Worm (Caenorhabditis elegans) whole organism, L2 larva: ENCODE measurements around the gene ttr-37.

Experiments used
- Y55F3AM.14 ChIP-seq: fragments of 200-800 bp; sonication (Bioruptor generic); optimal IDR thresholded peaks from 2 replicates; lab custom pipeline; 2018; ENCODE audit warnings: mild to moderate bottlenecking, missing genetic modification characterization, missing compliant biosample characterization
- ZK546.5 ChIP-seq: sonication (generic microtip); optimal IDR thresholded peaks from 2 replicates; lab custom pipeline; 2017; ENCODE audit warnings: missing biosample characterization, missing genetic modification characterization
- alr-1 ChIP-seq: fragments of 150-350 bp; optimal IDR thresholded peaks from 2 replicates; lab custom pipeline; 2014; ENCODE audit warnings: missing biosample characterization, missing genetic modification characterization
- aly-2 ChIP-seq: fragments of 150-350 bp; optimal IDR thresholded peaks from 2 replicates; lab custom pipeline; 2014; ENCODE audit warnings: missing biosample characterization, missing genetic modification characterization
- ama-1 ChIP-seq: fragments of 150-350 bp; optimal IDR thresholded peaks from 2 replicates; lab custom pipeline; 2018; ENCODE audit warnings: inconsistent platforms
- blmp-1 ChIP-seq: sonication (generic microtip); optimal IDR thresholded peaks from 2 replicates; lab custom pipeline; 2017; ENCODE audit warnings: missing genetic modification characterization, mild to moderate bottlenecking, missing compliant biosample characterization, antibody characterized with exemption, moderate library complexity; ENCODE audit not compliant: insufficient read depth
- ceh-82 ChIP-seq: fragments of 150-350 bp; optimal IDR thresholded peaks from 2 replicates; lab custom pipeline; 2014; ENCODE audit warnings: missing biosample characterization, missing genetic modification characterization
- crh-2 ChIP-seq: sonication (generic microtip); optimal IDR thresholded peaks from 2 replicates; lab custom pipeline; 2017; ENCODE audit warnings: missing biosample characterization, missing genetic modification characterization
- dmd-4 ChIP-seq: sonication (generic microtip); optimal IDR thresholded peaks from 2 replicates; lab custom pipeline; 2017; ENCODE audit warnings: missing biosample characterization, missing genetic modification characterization
- egl-27 ChIP-seq: sonication (generic microtip); optimal IDR thresholded peaks from 3 replicates; lab custom pipeline; 2017; ENCODE audit warnings: missing biosample characterization, missing genetic modification reagents, missing genetic modification characterization
- elt-3 ChIP-seq: sonication (generic microtip); optimal IDR thresholded peaks from 2 replicates; lab custom pipeline; 2017; ENCODE audit warnings: missing biosample characterization, missing genetic modification characterization
- lin-13 ChIP-seq: fragments of 150-350 bp; optimal IDR thresholded peaks from 2 replicates; lab custom pipeline; 2014; ENCODE audit warnings: missing biosample characterization, missing genetic modification reagents, missing genetic modification characterization
- mab-5 ChIP-seq: fragments of 150-350 bp; optimal IDR thresholded peaks from 2 replicates; lab custom pipeline; 2014; ENCODE audit warnings: missing biosample characterization, missing genetic modification characterization
- mbf-1 ChIP-seq: sonication (generic microtip); optimal IDR thresholded peaks from 2 replicates; lab custom pipeline; 2017; ENCODE audit warnings: missing biosample characterization, missing genetic modification characterization
- mdl-1 ChIP-seq, 2 experiments: fragments of 150-350 bp in 1 of 2; sonication (generic microtip) in 1 of 2; optimal IDR thresholded peaks; 2 replicates each; lab custom pipeline; 2017; ENCODE audit warnings: missing biosample characterization in 2 of 2, missing genetic modification characterization in 2 of 2
- nhr-11 ChIP-seq: fragments of 150-350 bp; optimal IDR thresholded peaks from 2 replicates; lab custom pipeline; 2014; ENCODE audit warnings: missing biosample characterization, missing genetic modification characterization
- nhr-129 ChIP-seq: fragments of 150-350 bp; optimal IDR thresholded peaks from 2 replicates; lab custom pipeline; 2014; ENCODE audit warnings: missing biosample characterization, missing genetic modification characterization
- nhr-21 ChIP-seq: fragments of 150-350 bp; optimal IDR thresholded peaks from 2 replicates; lab custom pipeline; 2014; ENCODE audit warnings: missing biosample characterization, missing genetic modification characterization
- nhr-237 ChIP-seq: fragments of 150-350 bp; optimal IDR thresholded peaks from 2 replicates; lab custom pipeline; 2014; ENCODE audit warnings: missing biosample characterization, missing genetic modification characterization
- nhr-25 ChIP-seq: fragments of 150-350 bp; sonication (generic microtip); optimal IDR thresholded peaks from 3 replicates; lab custom pipeline; 2014; ENCODE audit warnings: missing biosample characterization, missing genetic modification characterization
- nhr-6 ChIP-seq: fragments of 150-350 bp; optimal IDR thresholded peaks from 2 replicates; lab custom pipeline; 2014; ENCODE audit warnings: missing biosample characterization, missing genetic modification characterization
- nhr-77 ChIP-seq: fragments of 150-350 bp; optimal IDR thresholded peaks from 2 replicates; lab custom pipeline; 2014; ENCODE audit warnings: missing biosample characterization, missing genetic modification characterization
- sma-9 ChIP-seq, 2 experiments: fragments of 150-350 bp in 1 of 2; sonication (generic microtip) in 1 of 2; optimal IDR thresholded peaks; 2 replicates each; lab custom pipeline; 2014 to 2016; ENCODE audit warnings: missing genetic modification characterization in 2 of 2, mild to moderate bottlenecking in 1 of 2, missing biosample characterization in 1 of 2, missing compliant biosample characterization in 1 of 2, missing genetic modification reagents in 1 of 2, moderate library complexity in 1 of 2
- snpc-4 ChIP-seq: fragments of 150-350 bp; optimal IDR thresholded peaks from 2 replicates; lab custom pipeline; 2014; ENCODE audit warnings: missing biosample characterization, missing genetic modification characterization
- unc-62 ChIP-seq: fragments of 150-350 bp; optimal IDR thresholded peaks from 2 replicates; lab custom pipeline; 2014; ENCODE audit warnings: missing biosample characterization, missing genetic modification reagents, missing genetic modification characterization
- zag-1 ChIP-seq: fragments of 150-350 bp; optimal IDR thresholded peaks from 2 replicates; lab custom pipeline; 2014; ENCODE audit warnings: missing biosample characterization, missing genetic modification characterization
- ztf-11 ChIP-seq: sonication (generic microtip); optimal IDR thresholded peaks from 2 replicates; lab custom pipeline; 2017; ENCODE audit warnings: missing biosample characterization, missing genetic modification characterization

The ttr-37 gene

DNA sequence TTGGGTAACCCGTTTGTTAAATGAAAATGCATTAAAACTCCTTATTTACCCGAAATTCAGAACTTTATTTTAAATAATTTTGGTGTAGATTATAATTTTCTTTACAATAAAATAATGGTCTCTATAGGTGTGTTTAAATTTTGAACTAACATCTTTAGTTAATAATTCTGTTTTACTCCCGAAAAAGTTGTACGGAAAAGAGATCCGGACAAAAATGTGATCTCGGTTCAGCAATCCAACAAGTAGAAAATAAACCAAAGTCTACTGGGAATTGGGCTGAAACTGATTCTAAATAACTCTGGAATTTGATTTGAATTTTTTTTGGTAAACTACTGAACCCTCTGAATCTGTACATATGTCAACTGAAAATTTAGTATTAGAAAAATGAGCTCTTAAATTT is 41.3 kb downstream of the ttr-37 start:
- TF ChIP-seq nhr-25 (no peak), ztf-11 (tag; lab: Kevin White, UChicago) (no peak)

DNA sequence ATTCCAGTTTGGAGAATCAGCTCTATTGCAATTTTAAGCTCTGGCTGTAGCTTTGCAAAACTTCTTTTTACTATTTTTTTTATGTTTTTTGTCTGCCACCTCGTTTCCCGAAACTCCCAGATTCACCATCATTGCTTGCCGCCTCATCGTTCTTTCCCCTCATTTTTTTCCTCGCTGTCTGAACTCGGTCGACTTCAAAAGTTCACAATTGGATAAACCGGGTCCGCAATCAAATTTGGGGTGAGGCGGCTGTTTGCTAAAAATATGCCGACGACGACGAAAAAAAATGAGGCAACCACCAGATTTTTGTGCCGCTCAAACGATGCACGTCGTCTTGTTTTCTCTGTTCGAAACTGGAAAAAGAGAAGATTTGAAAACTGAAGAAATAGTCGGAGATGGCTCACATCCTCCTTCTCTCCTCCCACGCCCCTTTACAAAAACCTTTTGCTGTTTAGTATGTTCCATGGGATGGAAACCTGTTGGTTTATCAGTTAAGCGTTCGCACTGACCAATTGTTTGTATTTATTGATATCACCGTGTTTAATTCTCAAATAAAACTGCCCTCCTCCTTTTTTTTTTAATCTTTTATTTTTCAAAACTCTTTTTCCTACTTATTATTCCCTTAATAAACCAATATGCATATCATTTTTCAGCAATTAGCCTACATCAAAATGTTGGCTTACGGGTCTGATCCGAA is 42.2 kb downstream of the ttr-37 start, which contains the start of gene dop-4:
dop-4 (plus strand) TSS at position 647 of the 697 bp plus-strand sequence.
- TF ChIP-seq nhr-6 (tag; lab: Kevin White, UChicago) (no peak), sma-9 (GFP tag; optimal IDR thresholded peaks at IDR 0.05; lab: Kevin White, UChicago) (peak; percentile 7), sma-9 (tag; optimal IDR thresholded peaks at IDR 0.05; lab: Kevin White, UChicago) (no peak)

DNA sequence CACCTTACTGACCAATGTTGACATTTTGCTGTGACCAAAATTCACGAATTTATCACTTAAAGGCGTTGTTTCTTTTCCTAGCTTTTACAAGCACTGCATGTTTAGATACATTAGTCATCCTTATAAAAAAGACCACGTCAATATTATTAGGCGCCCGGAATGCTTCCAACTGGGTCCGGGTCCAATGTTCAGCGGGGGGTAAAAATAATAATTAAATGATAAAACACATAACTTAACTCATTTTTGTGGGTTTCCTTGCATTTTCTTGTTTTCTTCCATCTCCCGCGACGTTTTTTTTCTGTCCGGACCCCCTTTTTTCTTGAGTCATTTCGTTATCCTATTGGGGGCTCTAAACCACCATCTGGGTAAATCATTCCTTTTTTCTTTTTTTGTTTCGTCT is 43.5 kb downstream of the ttr-37 start:
- TF ChIP-seq aly-2 (tag; lab: Kevin White, UChicago) (no peak), dmd-4 (tag; lab: Kevin White, UChicago) (no peak), nhr-77 (tag; lab: Kevin White, UChicago) (no peak), ceh-82 (tag; lab: Kevin White, UChicago) (no peak), elt-3 (no peak), lin-13 (GFP tag; lab: Kevin White, UChicago) (no peak), blmp-1 (tag; lab: Kevin White, UChicago) (no peak), mab-5 (tag; lab: Kevin White, UChicago) (no peak)

DNA sequence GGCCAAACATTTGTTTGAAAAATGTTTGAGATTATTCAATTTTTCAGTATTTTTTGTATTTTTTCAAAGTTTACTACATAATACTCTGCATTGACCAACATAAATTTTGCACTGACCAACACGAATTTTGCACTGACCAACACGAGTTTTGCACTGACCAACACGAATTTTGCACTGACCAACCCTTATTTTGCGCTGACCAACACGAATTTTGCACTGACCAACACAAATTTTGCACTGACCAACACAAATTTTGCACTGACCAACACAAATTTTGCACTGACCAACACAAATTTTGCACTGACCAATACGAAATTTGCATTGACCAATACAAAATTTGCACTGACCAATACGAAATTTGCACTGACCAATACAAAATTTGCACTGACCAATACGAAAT is 44.1 kb downstream of the ttr-37 start:
- no peak for TF ChIP-seq Y55F3AM.14 (GFP tag; lab: Kevin White, UChicago)
- no peak for TF ChIP-seq unc-62
- TF ChIP-seq nhr-11 (tag; lab: Kevin White, UChicago): no peak
- TF ChIP-seq lin-13 (GFP tag; lab: Kevin White, UChicago): no peak
- no peak for TF ChIP-seq nhr-129 (tag; lab: Kevin White, UChicago)
- no peak for TF ChIP-seq mbf-1 (tag; lab: Kevin White, UChicago)
- TF ChIP-seq ama-1 (lab: Kevin White, UChicago): no peak
- TF ChIP-seq dmd-4 (tag; lab: Kevin White, UChicago): no peak
- no peak for TF ChIP-seq snpc-4 (tag; lab: Kevin White, UChicago)
- no peak for TF ChIP-seq nhr-21 (tag; lab: Kevin White, UChicago)
- TF ChIP-seq alr-1 (tag; lab: Kevin White, UChicago): no peak
- TF ChIP-seq mdl-1 (tag; optimal IDR thresholded peaks at IDR 0.05; lab: Kevin White, UChicago): no peak
- TF ChIP-seq nhr-237 (tag; lab: Kevin White, UChicago): no peak
- no peak for TF ChIP-seq zag-1 (tag; lab: Kevin White, UChicago)
- TF ChIP-seq ZK546.5: no peak
- TF ChIP-seq crh-2 (tag; lab: Kevin White, UChicago): no peak
- TF ChIP-seq egl-27 (tag; lab: Kevin White, UChicago): no peak
- no peak for TF ChIP-seq nhr-25
- TF ChIP-seq, all 48 proteins: peak for 0
